Fruit fly (Drosophila melanogaster) whole organism, embryonic: ENCODE results near the gene CtBP.
A peak's percentile ranks its signal among the peaks of the same experiment; 100 is the strongest.

Experiments used
- Bgb ChIP-seq: fragments of 200-800 bp; sonication (Bioruptor generic); IDR thresholded peaks from 2 replicates; pipeline ENCODE4 v1.3.6; 2022; ENCODE audit warnings: missing biosample characterization, missing genetic modification characterization; ENCODE audit not compliant: partially characterized antibody
- Blimp-1 ChIP-seq: fragments of 200-800 bp; sonication (Bioruptor generic); optimal IDR thresholded peaks from 3 replicates; lab custom pipeline; 2018; ENCODE audit warnings: missing biosample characterization, missing genetic modification characterization, mild to moderate bottlenecking, moderate library complexity, missing genetic modification reagents
- CG11560 ChIP-seq: fragments of 200-800 bp; sonication (Bioruptor generic); IDR thresholded peaks from 3 replicates; pipeline ENCODE4 v1.3.6; 2022; ENCODE audit warnings: missing biosample characterization, missing genetic modification characterization
- CG14441 ChIP-seq: fragments of 200-800 bp; sonication (Bioruptor generic); IDR thresholded peaks from 2 replicates; pipeline ENCODE4 v1.3.6; 2022; ENCODE audit warnings: missing biosample characterization, missing genetic modification characterization
- CG15479 ChIP-seq: fragments of 200-800 bp; sonication (Bioruptor generic); optimal IDR thresholded peaks from 3 replicates; lab custom pipeline; 2019; ENCODE audit warnings: missing biosample characterization, mild to moderate bottlenecking, missing genetic modification characterization, moderate library complexity
- CG1832 ChIP-seq: fragments of 200-800 bp; sonication (Bioruptor generic); optimal IDR thresholded peaks from 2 replicates; lab custom pipeline; 2017; ENCODE audit warnings: missing biosample characterization, mild to moderate bottlenecking, missing genetic modification characterization, inconsistent platforms
- CG30020 ChIP-seq: fragments of 200-800 bp; optimal IDR thresholded peaks from 2 replicates; lab custom pipeline; 2019; ENCODE audit warnings: missing biosample characterization, mild to moderate bottlenecking, missing genetic modification characterization, moderate library complexity
- CG4282 ChIP-seq: fragments of 200-800 bp; sonication (Bioruptor generic); optimal IDR thresholded peaks from 2 replicates; lab custom pipeline; 2016; ENCODE audit warnings: missing biosample characterization, missing genetic modification characterization
- CG4820 ChIP-seq: fragments of 200-800 bp; sonication (Bioruptor generic); optimal IDR thresholded peaks from 3 replicates; lab custom pipeline; 2016; ENCODE audit warnings: missing biosample characterization, missing genetic modification characterization
- CG5245 ChIP-seq: fragments of 200-800 bp; sonication (Bioruptor generic); optimal IDR thresholded peaks from 3 replicates; lab custom pipeline; 2016; ENCODE audit warnings: missing biosample characterization, missing genetic modification characterization
- CG7271 ChIP-seq: fragments of 200-800 bp; sonication (Bioruptor generic); optimal IDR thresholded peaks from 2 replicates; lab custom pipeline; 2018; ENCODE audit warnings: missing biosample characterization, mild to moderate bottlenecking, missing genetic modification characterization, moderate library complexity
- CG9817 ChIP-seq: fragments of 200-800 bp; sonication (Bioruptor generic); optimal IDR thresholded peaks from 2 replicates; lab custom pipeline; 2018; ENCODE audit warnings: missing biosample characterization, mild to moderate bottlenecking, missing genetic modification characterization, moderate library complexity
- CHES-1-like ChIP-seq: fragments of 200-800 bp; sonication (Bioruptor generic); optimal IDR thresholded peaks from 2 replicates; lab custom pipeline; 2016; ENCODE audit warnings: missing biosample characterization, missing genetic modification characterization
- Chrac-16 ChIP-seq: fragments of 200-800 bp; sonication (Bioruptor generic); optimal IDR thresholded peaks from 3 replicates; lab custom pipeline; 2016; ENCODE audit warnings: missing biosample characterization, missing genetic modification characterization
- Deaf1 ChIP-seq: fragments of 200-800 bp; optimal IDR thresholded peaks from 3 replicates; lab custom pipeline; 2019; ENCODE audit warnings: missing biosample characterization, mild to moderate bottlenecking, missing genetic modification characterization, moderate library complexity
- H15 ChIP-seq: fragments of 200-800 bp; sonication (Bioruptor generic); IDR thresholded peaks from 3 replicates; pipeline ENCODE4 v1.3.6; 2022; ENCODE audit warnings: missing biosample characterization, missing genetic modification characterization
- Hr39 ChIP-seq: fragments of >200 bp; optimal IDR thresholded peaks from 2 replicates; lab custom pipeline; 2017
- Med ChIP-seq: fragments of 200-800 bp; sonication (Bioruptor generic); peaks from one replicate; lab custom pipeline; 2016; ENCODE audit warnings: missing biosample characterization, missing genetic modification characterization, mild to moderate bottlenecking, inconsistent platforms, moderate library complexity
- Nf-YA ChIP-seq: fragments of 200-800 bp; sonication (Bioruptor generic); IDR thresholded peaks from 2 replicates; pipeline ENCODE4 v1.3.6; 2022; ENCODE audit warnings: missing biosample characterization, missing genetic modification characterization
- Nf-YB ChIP-seq: fragments of 200-800 bp; sonication (Bioruptor generic); optimal IDR thresholded peaks from 3 replicates; lab custom pipeline; 2019; ENCODE audit warnings: missing biosample characterization, mild to moderate bottlenecking, missing genetic modification characterization, moderate library complexity
- Nf-YC ChIP-seq: fragments of 200-800 bp; optimal IDR thresholded peaks from 3 replicates; lab custom pipeline; 2019; ENCODE audit warnings: missing biosample characterization, mild to moderate bottlenecking, missing genetic modification characterization, moderate library complexity
- Trl ChIP-seq, 3 experiments: fragments of >200 bp in 2 of 3; fragments of 200-800 bp in 1 of 3; sonication (Bioruptor generic) in 1 of 3; optimal IDR thresholded peaks; 2 replicates in 1 of 3; 3 replicates in 2 of 3; lab custom pipeline; 2016 to 2017; ENCODE audit warnings: missing biosample characterization in 1 of 3, missing genetic modification characterization in 1 of 3
- bab2 ChIP-seq: fragments of 200-800 bp; sonication (Bioruptor generic); optimal IDR thresholded peaks from 2 replicates; lab custom pipeline; 2016; ENCODE audit warnings: missing biosample characterization, missing genetic modification characterization
- br ChIP-seq: fragments of >200 bp; optimal IDR thresholded peaks from 2 replicates; lab custom pipeline; 2017
- cad ChIP-seq: fragments of >200 bp; optimal IDR thresholded peaks from 2 replicates; lab custom pipeline; 2017; ENCODE audit warnings: missing biosample characterization, missing genetic modification characterization
- caup ChIP-seq: fragments of 200-800 bp; sonication (Bioruptor generic); optimal IDR thresholded peaks from 3 replicates; lab custom pipeline; 2017; ENCODE audit warnings: missing biosample characterization, mild to moderate bottlenecking, missing genetic modification characterization, moderate library complexity; ENCODE audit not compliant: severe bottlenecking
- cg ChIP-seq: fragments of 200-800 bp; sonication (Bioruptor generic); optimal IDR thresholded peaks from 3 replicates; lab custom pipeline; 2019; ENCODE audit warnings: missing biosample characterization, mild to moderate bottlenecking, missing genetic modification characterization, moderate library complexity
- dysf ChIP-seq: fragments of 200-800 bp; sonication (Bioruptor generic); IDR thresholded peaks from 3 replicates; pipeline ENCODE4 v1.3.6; 2022; ENCODE audit warnings: missing biosample characterization, missing genetic modification characterization
- ewg ChIP-seq: fragments of 200-800 bp; sonication (Bioruptor generic); optimal IDR thresholded peaks from 3 replicates; lab custom pipeline; 2017; ENCODE audit warnings: mild to moderate bottlenecking, missing biosample characterization, missing genetic modification reagents, missing genetic modification characterization
- gem ChIP-seq: fragments of 200-800 bp; sonication (Bioruptor generic); optimal IDR thresholded peaks from 2 replicates; lab custom pipeline; 2019; ENCODE audit warnings: missing biosample characterization, mild to moderate bottlenecking, missing genetic modification characterization, moderate library complexity
- gsb-n ChIP-seq: fragments of 200-800 bp; sonication (Bioruptor generic); optimal IDR thresholded peaks from 3 replicates; lab custom pipeline; 2018; ENCODE audit warnings: missing biosample characterization, mild to moderate bottlenecking, missing genetic modification characterization
- kay ChIP-seq: fragments of 200-800 bp; sonication (Bioruptor generic); optimal IDR thresholded peaks from 2 replicates; lab custom pipeline; 2016; ENCODE audit warnings: missing biosample characterization, missing genetic modification characterization
- lov ChIP-seq, 2 experiments: fragments of 200-800 bp in 1 of 2; fragments of >200 bp in 1 of 2; sonication (Bioruptor generic) in 1 of 2; IDR thresholded peaks in 1 of 2; optimal IDR thresholded peaks in 1 of 2; 2 replicates in 1 of 2; 3 replicates in 1 of 2; pipeline versions ENCODE4 v1.3.6 to Lab custom; 2017 to 2022; ENCODE audit warnings: missing biosample characterization in 1 of 2, missing genetic modification characterization in 1 of 2
- nerfin-1 ChIP-seq: fragments of 200-800 bp; sonication (Bioruptor generic); optimal IDR thresholded peaks from 3 replicates; lab custom pipeline; 2019; ENCODE audit warnings: missing biosample characterization, mild to moderate bottlenecking, missing genetic modification characterization, moderate library complexity
- pita ChIP-seq: fragments of 200-800 bp; sonication (Bioruptor generic); optimal IDR thresholded peaks from 2 replicates; lab custom pipeline; 2017; ENCODE audit warnings: missing biosample characterization, mild to moderate bottlenecking, missing genetic modification characterization
- pros ChIP-seq: fragments of 200-800 bp; sonication (Bioruptor generic); optimal IDR thresholded peaks from 3 replicates; lab custom pipeline; 2019; ENCODE audit warnings: missing biosample characterization, mild to moderate bottlenecking, missing genetic modification characterization, moderate library complexity
- repo ChIP-seq: fragments of 200-800 bp; sonication (Bioruptor generic); optimal IDR thresholded peaks from 2 replicates; lab custom pipeline; 2016; ENCODE audit warnings: missing biosample characterization, missing genetic modification characterization
- row ChIP-seq: fragments of 200-800 bp; sonication (Bioruptor generic); IDR thresholded peaks from 3 replicates; pipeline ENCODE4 v1.3.6; 2022; ENCODE audit warnings: missing biosample characterization, missing genetic modification characterization
- salm ChIP-seq: fragments of 200-800 bp; sonication (Bioruptor generic); optimal IDR thresholded peaks from 2 replicates; lab custom pipeline; 2018; ENCODE audit warnings: missing biosample characterization, mild to moderate bottlenecking, missing genetic modification characterization
- sqz ChIP-seq: fragments of 200-800 bp; sonication (Bioruptor generic); optimal IDR thresholded peaks from 3 replicates; lab custom pipeline; 2018; ENCODE audit warnings: missing biosample characterization, mild to moderate bottlenecking, missing genetic modification characterization
- tll ChIP-seq, 2 experiments: fragments of 200-800 bp in 1 of 2; fragments of >200 bp in 1 of 2; sonication (Bioruptor generic) in 1 of 2; optimal IDR thresholded peaks; 2 replicates each; lab custom pipeline; 2017 to 2019; ENCODE audit warnings: missing biosample characterization in 2 of 2, missing genetic modification characterization in 2 of 2, mild to moderate bottlenecking in 1 of 2, moderate library complexity in 1 of 2
- tna ChIP-seq: fragments of 200-800 bp; sonication (Bioruptor generic); IDR thresholded peaks from 2 replicates; pipeline ENCODE4 v1.3.6; 2022; ENCODE audit warnings: missing biosample characterization, missing genetic modification characterization; ENCODE audit not compliant: partially characterized antibody
- unpg ChIP-seq: fragments of 200-800 bp; sonication (Bioruptor generic); optimal IDR thresholded peaks from 3 replicates; lab custom pipeline; 2018; ENCODE audit warnings: missing biosample characterization, mild to moderate bottlenecking, missing genetic modification characterization, moderate library complexity
- yki ChIP-seq: fragments of >200 bp; optimal IDR thresholded peaks from 3 replicates; lab custom pipeline; 2018
- z ChIP-seq: fragments of 200-800 bp; sonication (Bioruptor generic); IDR thresholded peaks from 3 replicates; pipeline ENCODE4 v1.3.6; 2022; ENCODE audit warnings: missing biosample characterization, missing genetic modification characterization
- zen ChIP-seq: fragments of 200-800 bp; sonication (Bioruptor generic); optimal IDR thresholded peaks from 3 replicates; lab custom pipeline; 2018; ENCODE audit warnings: missing biosample characterization, mild to moderate bottlenecking, missing genetic modification characterization, moderate library complexity

CtBP gene

DNA sequence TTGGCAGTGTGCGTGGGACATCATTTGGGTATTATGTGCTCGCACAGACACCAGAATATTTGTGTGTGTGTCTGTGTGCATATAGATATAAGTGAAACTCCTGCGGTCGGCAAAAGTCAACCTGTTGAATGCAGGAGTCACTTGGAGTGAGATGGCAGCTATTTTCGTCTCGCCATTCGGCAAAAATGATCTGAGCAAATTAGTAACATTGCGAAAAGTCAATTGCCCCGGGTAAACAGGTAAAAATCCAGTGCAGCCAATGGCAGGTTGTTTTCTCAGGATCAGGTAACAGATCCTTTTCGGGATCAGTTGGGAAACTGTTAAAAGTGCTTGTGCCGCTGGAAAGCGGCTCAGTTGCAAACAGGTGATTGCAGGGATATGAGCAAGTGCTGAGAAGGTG, 60.6 kb downstream of the CtBP start:
- TF ChIP-seq cg (GFP tag; lab: Kevin White, UChicago) (peak; percentile 14), unpg (GFP tag; lab: Kevin White, UChicago) (no peak), cad (GFP tag; lab: Kevin White, UChicago) (peak; percentile 63), tll (GFP tag; optimal IDR thresholded peaks at IDR 0.05; lab: Kevin White, UChicago) (peak; percentile 31 to 99), CG15479 (peak; percentile 93), zen (peak; percentile 62), H15 (no peak)

DNA sequence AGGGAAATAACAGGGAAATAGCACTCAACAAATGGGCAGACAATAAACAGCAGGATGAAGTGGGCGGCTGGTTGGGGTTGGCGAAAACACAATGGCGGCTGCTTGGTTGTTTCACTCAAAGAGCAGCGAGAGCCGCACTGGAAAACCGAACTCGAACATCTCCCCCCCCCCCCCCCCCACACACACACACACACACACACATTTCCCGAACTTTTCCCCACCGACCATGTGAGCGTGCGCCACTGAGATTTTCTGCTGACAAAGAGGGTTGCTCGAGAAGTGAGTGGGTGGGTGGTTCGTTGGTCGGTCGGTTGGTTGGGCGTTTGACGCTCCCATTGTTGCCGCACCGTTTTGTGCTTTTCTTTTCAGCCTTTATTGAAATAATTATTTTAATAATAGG, 61.7 kb downstream of the CtBP start:
- TF ChIP-seq ewg (GFP tag; lab: Kevin White, UChicago) = peak; percentile 12
- TF ChIP-seq CG4820 (GFP tag; lab: Kevin White, UChicago) = no peak
- peak; percentile 4 for TF ChIP-seq Hr39 (lab: Kevin White, UChicago)
- TF ChIP-seq Nf-YB (GFP tag; lab: Kevin White, UChicago) = peak; percentile 78
- TF ChIP-seq kay (GFP tag; lab: Kevin White, UChicago) = no peak
- TF ChIP-seq cg (GFP tag; lab: Kevin White, UChicago) = peak; percentile 63
- TF ChIP-seq z (GFP tag; lab: Robert Waterston, UW) = peak; percentile 93
- TF ChIP-seq Deaf1 (tag; lab: Kevin White, UChicago) = peak; percentile 42
- no peak for TF ChIP-seq br (lab: Kevin White, UChicago)
- peak; percentile 86 for TF ChIP-seq Nf-YC (tag; lab: Kevin White, UChicago)

DNA sequence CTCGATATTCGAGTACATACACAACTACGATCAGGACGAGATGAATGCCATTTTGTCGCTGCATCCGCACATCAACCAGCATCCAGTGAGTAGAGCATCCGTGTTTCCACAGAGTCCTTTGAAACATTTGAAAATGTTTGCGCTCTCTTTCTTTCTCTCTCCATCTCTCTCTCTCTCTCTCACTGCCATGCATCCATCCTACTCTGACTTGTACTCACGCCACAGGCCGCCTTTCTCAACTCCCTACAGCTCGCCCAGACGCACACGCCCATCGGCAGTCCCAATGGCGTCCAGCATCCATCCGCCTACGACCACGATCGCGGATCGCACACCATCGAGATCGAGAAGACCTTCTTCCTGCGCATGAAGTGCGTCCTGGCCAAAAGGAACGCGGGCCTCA, 63.1 kb downstream of the CtBP start:
- TF ChIP-seq CG1832 (peak; percentile 63), Nf-YB (GFP tag; lab: Kevin White, UChicago) (peak; percentile 59), row (0 out of 3 replicates have a peak, but pooled peaks have one; percentile 7), Bgb (GFP tag; lab: Robert Waterston, UW) (no peak), Med (GFP tag; lab: Kevin White, UChicago) (peak; percentile 40), tna (GFP tag; lab: Robert Waterston, UW) (no peak), Nf-YC (tag; lab: Kevin White, UChicago) (peak; percentile 6), pita (GFP tag; lab: Kevin White, UChicago) (no peak), Trl (optimal IDR thresholded peaks at IDR 0.05; lab: Kevin White, UChicago) (peak in 1 of 2 experiments; percentile 5), Trl (GFP tag; optimal IDR thresholded peaks at IDR 0.05; lab: Kevin White, UChicago) (no peak)

DNA sequence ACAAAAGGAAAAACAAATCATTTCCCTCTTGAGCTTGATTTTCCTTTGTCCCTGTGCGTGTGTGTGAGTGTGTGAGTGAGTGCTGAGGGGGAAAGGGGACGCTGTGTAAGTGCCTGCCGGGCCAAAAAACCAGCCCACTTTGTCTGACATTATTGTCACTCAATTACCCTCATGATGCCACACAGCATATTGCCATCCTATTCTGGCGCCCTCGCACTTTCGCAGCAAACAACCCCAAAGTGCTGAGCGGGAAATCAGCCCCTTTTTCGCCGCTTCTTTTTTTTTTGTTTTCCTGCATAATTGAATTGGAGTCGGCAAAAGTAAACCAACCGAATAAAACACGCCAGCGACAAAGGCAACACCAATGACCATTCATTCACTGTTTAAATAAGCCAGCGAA, 64.3 kb downstream of the CtBP start:
- peak; percentile 76 for TF ChIP-seq sqz (GFP tag; lab: Kevin White, UChicago)
- TF ChIP-seq CG11560 (tag; lab: Robert Waterston, UW) = no peak
- no peak for TF ChIP-seq CG7271 (tag; lab: Kevin White, UChicago)
- no peak for TF ChIP-seq salm (tag; lab: Kevin White, UChicago)
- peak; percentile 69 for TF ChIP-seq pros
- TF ChIP-seq repo = no peak
- no peak for TF ChIP-seq Nf-YA (GFP tag; lab: Robert Waterston, UW)
- no peak for TF ChIP-seq nerfin-1 (tag; lab: Kevin White, UChicago)
- no peak for TF ChIP-seq CHES-1-like (GFP tag; lab: Kevin White, UChicago)
- TF ChIP-seq bab2 (GFP tag; lab: Kevin White, UChicago) = no peak
- no peak for TF ChIP-seq lov (optimal IDR thresholded peaks at IDR 0.05; lab: Kevin White, UChicago)
- TF ChIP-seq lov (GFP tag; IDR thresholded peaks at IDR 0.05; lab: Robert Waterston, UW) = no peak
- TF ChIP-seq Blimp-1 = no peak
- no peak for TF ChIP-seq CG30020 (tag; lab: Kevin White, UChicago)
- TF ChIP-seq CG4282 = no peak
- no peak for TF ChIP-seq br (lab: Kevin White, UChicago)
- no peak for TF ChIP-seq Chrac-16 (GFP tag; lab: Kevin White, UChicago)
- no peak for TF ChIP-seq yki (lab: Kevin White, UChicago)
- no peak for TF ChIP-seq CG14441 (GFP tag; lab: Robert Waterston, UW)
- TF ChIP-seq gsb-n (tag; lab: Kevin White, UChicago) = no peak
- TF ChIP-seq gem (tag; lab: Kevin White, UChicago) = no peak
- TF ChIP-seq CG5245 (GFP tag; lab: Kevin White, UChicago) = no peak
- no peak for TF ChIP-seq CG9817 (tag; lab: Kevin White, UChicago)
- no peak for TF ChIP-seq dysf (GFP tag; lab: Robert Waterston, UW)
- TF ChIP-seq caup (GFP tag; lab: Kevin White, UChicago) = no peak
